Worm (Caenorhabditis elegans) whole organism, midembryonic: ENCODE measurements around the gene clc-2.

Experiments
- flt-1 ChIP-seq: fragments of 200-800 bp; sonication (Bioruptor generic); IDR thresholded peaks from 2 replicates; pipeline ENCODE4 v1.3.6; 2022; ENCODE audit warnings: missing genetic modification characterization, missing compliant biosample characterization
- med-1 ChIP-seq: sonication (generic microtip); optimal IDR thresholded peaks from 2 replicates; lab custom pipeline; 2017; ENCODE audit warnings: missing genetic modification characterization, mild to moderate bottlenecking, missing compliant biosample characterization, antibody characterized with exemption, missing genetic modification reagents; ENCODE audit not compliant: insufficient read depth
- ref-1 ChIP-seq: fragments of 200-800 bp; sonication (Bioruptor generic); conservative IDR thresholded peaks from 2 replicates; pipeline ENCODE4 v1.3.6; 2022; ENCODE audit warnings: missing genetic modification reagents, missing genetic modification characterization, missing compliant biosample characterization
- ztf-23 ChIP-seq: fragments of 200-800 bp; sonication (Bioruptor generic); IDR thresholded peaks from 2 replicates; pipeline ENCODE4 v1.3.6; 2022; ENCODE audit warnings: missing genetic modification reagents, missing genetic modification characterization, missing compliant biosample characterization

- no peak for TF ChIP-seq ref-1 (GFP tag; lab: Robert Waterston, UW)
- TF ChIP-seq flt-1 (GFP tag; lab: Robert Waterston, UW) = no peak
- no peak for TF ChIP-seq ztf-23 (GFP tag; lab: Robert Waterston, UW)
- no peak for TF ChIP-seq med-1 (GFP tag; lab: Kevin White, UChicago)
These were observed 33.1 kb downstream of the clc-2 start for ce11 chrX:7464389-7464788.
